Worm (Caenorhabditis elegans) whole organism, L1 larva: Measurements from ENCODE around the gene ctsa-1.1.

Experiments
- aly-2 ChIP-seq: fragments of 150-350 bp; optimal IDR thresholded peaks from 2 replicates; lab custom pipeline; 2014; ENCODE audit warnings: missing biosample characterization, missing genetic modification characterization
- ama-1 ChIP-seq: fragments of 150-350 bp; optimal IDR thresholded peaks from 2 replicates; lab custom pipeline; 2014
- egl-27 ChIP-seq, 2 experiments: fragments of 150-350 bp in 1 of 2; sonication (generic microtip); optimal IDR thresholded peaks; 3 replicates each; lab custom pipeline; 2017 to 2018; ENCODE audit warnings: missing biosample characterization in 2 of 2, missing genetic modification characterization in 2 of 2, missing genetic modification reagents in 2 of 2
- fos-1 ChIP-seq: fragments of 150-350 bp; optimal IDR thresholded peaks from 2 replicates; lab custom pipeline; 2014; ENCODE audit warnings: missing biosample characterization, missing genetic modification characterization
- hlh-17 ChIP-seq: fragments of 200-800 bp; sonication (Bioruptor generic); optimal IDR thresholded peaks from 2 replicates; lab custom pipeline; 2018; ENCODE audit warnings: missing genetic modification characterization, mild to moderate bottlenecking, missing compliant biosample characterization, moderate library complexity, borderline replicate concordance
- lin-15B ChIP-seq: fragments of 150-350 bp; sonication (generic microtip); optimal IDR thresholded peaks from 3 replicates; lab custom pipeline; 2014; ENCODE audit warnings: missing biosample characterization, missing genetic modification characterization
- mdl-1 ChIP-seq, 2 experiments: fragments of 150-350 bp; optimal IDR thresholded peaks; 2 replicates each; lab custom pipeline; 2014 to 2017; ENCODE audit warnings: missing biosample characterization in 2 of 2, missing genetic modification characterization in 2 of 2, inconsistent platforms in 1 of 2
- nhr-20 ChIP-seq: sonication (generic microtip); optimal IDR thresholded peaks from 2 replicates; lab custom pipeline; 2016; ENCODE audit warnings: mild to moderate bottlenecking, missing genetic modification characterization, missing compliant biosample characterization
- nhr-71 ChIP-seq: sonication (generic microtip); optimal IDR thresholded peaks from 2 replicates; lab custom pipeline; 2016; ENCODE audit warnings: mild to moderate bottlenecking, missing genetic modification characterization, moderate library complexity, missing compliant biosample characterization
- nhr-76 ChIP-seq: sonication (generic microtip); optimal IDR thresholded peaks from 2 replicates; lab custom pipeline; 2017; ENCODE audit warnings: missing biosample characterization, missing genetic modification characterization
- pqm-1 ChIP-seq: sonication (generic microtip); optimal IDR thresholded peaks from 3 replicates; lab custom pipeline; 2017; ENCODE audit warnings: missing biosample characterization, missing genetic modification characterization
- sox-4 ChIP-seq: sonication (generic microtip); optimal IDR thresholded peaks from 2 replicates; lab custom pipeline; 2016; ENCODE audit warnings: missing genetic modification characterization, missing compliant biosample characterization
- vab-15 ChIP-seq: sonication (generic microtip); optimal IDR thresholded peaks from 2 replicates; lab custom pipeline; 2017; ENCODE audit warnings: missing genotype, mild to moderate bottlenecking, missing genetic modification characterization, missing compliant biosample characterization
- ztf-11 ChIP-seq, 2 experiments: sonication (generic microtip); optimal IDR thresholded peaks; 2 replicates each; lab custom pipeline; 2016 to 2017; ENCODE audit warnings: missing genetic modification characterization in 2 of 2, missing biosample characterization in 1 of 2, missing compliant biosample characterization in 1 of 2

- TF ChIP-seq nhr-71 (tag; lab: Kevin White, UChicago): peak; percentile 13
- no peak for TF ChIP-seq sox-4
- TF ChIP-seq mdl-1 (tag; optimal IDR thresholded peaks at IDR 0.05; lab: Kevin White, UChicago): no peak
- no peak for TF ChIP-seq fos-1 (tag; lab: Kevin White, UChicago)
- no peak for TF ChIP-seq egl-27 (tag; optimal IDR thresholded peaks at IDR 0.05; lab: Kevin White, UChicago)
- TF ChIP-seq aly-2: no peak
- no peak for TF ChIP-seq lin-15B (tag; lab: Kevin White, UChicago)
- TF ChIP-seq ztf-11 (tag; optimal IDR thresholded peaks at IDR 0.05; lab: Kevin White, UChicago): no peak
- no peak for TF ChIP-seq nhr-76 (tag; lab: Kevin White, UChicago)
- TF ChIP-seq hlh-17: no peak
- TF ChIP-seq ama-1 (lab: Kevin White, UChicago): no peak
- no peak for TF ChIP-seq pqm-1 (tag; lab: Kevin White, UChicago)
- no peak for TF ChIP-seq vab-15 (tag; lab: Kevin White, UChicago)
- peak; percentile 50 for TF ChIP-seq nhr-20 (tag; lab: Kevin White, UChicago)
These were observed 22.4 kb downstream of the ctsa-1.1 start for ce11 chrII:4759835-4760234.
